Fruit fly (Drosophila melanogaster) whole organism, embryonic: ENCODE results near the gene CG42763.

Experiments used
- Bteb2 ChIP-seq: fragments of 200-800 bp; sonication (Bioruptor generic); optimal IDR thresholded peaks from 2 replicates; lab custom pipeline; 2016; ENCODE audit warnings: missing biosample characterization, missing genetic modification characterization
- CG12104 ChIP-seq: fragments of 200-800 bp; sonication (Bioruptor generic); optimal IDR thresholded peaks from 3 replicates; lab custom pipeline; 2016; ENCODE audit warnings: missing biosample characterization, missing genetic modification characterization
- CG15073 ChIP-seq: fragments of 200-800 bp; sonication (Bioruptor generic); optimal IDR thresholded peaks from 2 replicates; lab custom pipeline; 2016; ENCODE audit warnings: missing biosample characterization, missing genetic modification characterization
- CG15269 ChIP-seq: fragments of 200-800 bp; sonication (Bioruptor generic); optimal IDR thresholded peaks from 2 replicates; lab custom pipeline; 2018; ENCODE audit warnings: missing biosample characterization, mild to moderate bottlenecking, missing genetic modification characterization, moderate library complexity
- CG1603 ChIP-seq: fragments of 200-800 bp; sonication (Bioruptor generic); optimal IDR thresholded peaks from 2 replicates; lab custom pipeline; 2019; ENCODE audit warnings: missing biosample characterization, mild to moderate bottlenecking, missing genetic modification characterization, moderate library complexity
- CG17361 ChIP-seq: fragments of 200-800 bp; sonication (Bioruptor generic); IDR thresholded peaks from 3 replicates; pipeline ENCODE4 v1.3.6; 2022; ENCODE audit warnings: missing biosample characterization, missing genetic modification characterization
- CG18011 ChIP-seq: fragments of 200-800 bp; sonication (Bioruptor generic); optimal IDR thresholded peaks from 2 replicates; lab custom pipeline; 2017; ENCODE audit warnings: missing biosample characterization, missing genetic modification characterization, mild to moderate bottlenecking, moderate library complexity, missing genotype
- CG18764 ChIP-seq: fragments of 200-800 bp; sonication (Bioruptor generic); optimal IDR thresholded peaks from 3 replicates; lab custom pipeline; 2016; ENCODE audit warnings: missing biosample characterization, missing genetic modification characterization
- CG2202 ChIP-seq: fragments of 200-800 bp; sonication (Bioruptor generic); optimal IDR thresholded peaks from 2 replicates; lab custom pipeline; 2018; ENCODE audit warnings: missing biosample characterization, mild to moderate bottlenecking, missing genetic modification characterization
- CG2678 ChIP-seq: fragments of 200-800 bp; sonication (Bioruptor generic); optimal IDR thresholded peaks from 3 replicates; lab custom pipeline; 2019; ENCODE audit warnings: missing biosample characterization, mild to moderate bottlenecking, missing genetic modification characterization, moderate library complexity
- CG3065 ChIP-seq: fragments of 200-800 bp; sonication (Bioruptor generic); optimal IDR thresholded peaks from 2 replicates; lab custom pipeline; 2016; ENCODE audit warnings: missing biosample characterization, missing genetic modification characterization
- CG31441 ChIP-seq: fragments of 200-800 bp; sonication (Bioruptor generic); IDR thresholded peaks from 2 replicates; pipeline ENCODE4 v1.3.6; 2022; ENCODE audit warnings: missing biosample characterization, missing genetic modification characterization
- CG3163 ChIP-seq: fragments of 200-800 bp; sonication (Bioruptor generic); optimal IDR thresholded peaks from 3 replicates; lab custom pipeline; 2016; ENCODE audit warnings: missing biosample characterization, missing genetic modification characterization
- CG4282 ChIP-seq: fragments of 200-800 bp; sonication (Bioruptor generic); optimal IDR thresholded peaks from 2 replicates; lab custom pipeline; 2016; ENCODE audit warnings: missing biosample characterization, missing genetic modification characterization
- CG5180 ChIP-seq: fragments of 200-800 bp; sonication (Bioruptor generic); optimal IDR thresholded peaks from 3 replicates; lab custom pipeline; 2017; ENCODE audit warnings: missing biosample characterization, missing genetic modification characterization, mild to moderate bottlenecking, moderate library complexity, missing genetic modification reagents
- CG5245 ChIP-seq: fragments of 200-800 bp; sonication (Bioruptor generic); optimal IDR thresholded peaks from 3 replicates; lab custom pipeline; 2016; ENCODE audit warnings: missing biosample characterization, missing genetic modification characterization
- CG6654 ChIP-seq: fragments of 200-800 bp; sonication (Bioruptor generic); optimal IDR thresholded peaks from 2 replicates; lab custom pipeline; 2017; ENCODE audit warnings: missing biosample characterization, mild to moderate bottlenecking, missing genetic modification characterization
- CG6813 ChIP-seq: fragments of 200-800 bp; sonication (Bioruptor generic); optimal IDR thresholded peaks from 2 replicates; lab custom pipeline; 2017; ENCODE audit warnings: missing biosample characterization, missing genetic modification characterization, mild to moderate bottlenecking, moderate library complexity, missing genetic modification reagents
- CG8924 ChIP-seq: fragments of 200-800 bp; optimal IDR thresholded peaks from 3 replicates; lab custom pipeline; 2019; ENCODE audit warnings: missing biosample characterization, mild to moderate bottlenecking, missing genetic modification characterization, moderate library complexity
- CG8944 ChIP-seq: fragments of 200-800 bp; sonication (Bioruptor generic); optimal IDR thresholded peaks from 3 replicates; lab custom pipeline; 2016; ENCODE audit warnings: missing biosample characterization, missing genetic modification characterization
- CG9215 ChIP-seq: fragments of 200-800 bp; sonication (Bioruptor generic); IDR thresholded peaks from 2 replicates; pipeline ENCODE4 v1.3.6; 2022; ENCODE audit warnings: missing biosample characterization, missing genetic modification characterization
- D ChIP-seq, 2 experiments: fragments of 200-800 bp in 1 of 2; fragments of >200 bp in 1 of 2; sonication (Bioruptor generic) in 1 of 2; optimal IDR thresholded peaks; 2 replicates in 1 of 2; 3 replicates in 1 of 2; lab custom pipeline; 2017; ENCODE audit warnings: mild to moderate bottlenecking in 1 of 2, missing biosample characterization in 1 of 2, missing genetic modification characterization in 1 of 2, missing genetic modification reagents in 1 of 2
- Dip3 ChIP-seq: fragments of 200-800 bp; sonication (Bioruptor generic); optimal IDR thresholded peaks from 3 replicates; lab custom pipeline; 2016; ENCODE audit warnings: missing biosample characterization, missing genetic modification characterization
- Doc3 ChIP-seq: fragments of 200-800 bp; sonication (Bioruptor generic); IDR thresholded peaks from 3 replicates; pipeline ENCODE4 v1.3.6; 2022; ENCODE audit warnings: missing biosample characterization, missing genetic modification characterization; ENCODE audit not compliant: partially characterized antibody
- ERR ChIP-seq: fragments of 200-800 bp; sonication (Bioruptor generic); optimal IDR thresholded peaks from 2 replicates; lab custom pipeline; 2016; ENCODE audit warnings: missing biosample characterization, missing genetic modification characterization
- Gsc ChIP-seq: fragments of 200-800 bp; sonication (Bioruptor generic); IDR thresholded peaks from 2 replicates; pipeline ENCODE4 v1.3.6; 2022; ENCODE audit warnings: missing biosample characterization, missing genetic modification characterization
- Hmr ChIP-seq: fragments of 200-800 bp; sonication (Bioruptor generic); optimal IDR thresholded peaks from 3 replicates; lab custom pipeline; 2017; ENCODE audit warnings: mild to moderate bottlenecking, missing biosample characterization, missing genetic modification reagents, missing genetic modification characterization
- Lpt ChIP-seq: fragments of >200 bp; optimal IDR thresholded peaks from 2 replicates; lab custom pipeline; 2018; ENCODE audit warnings: missing biosample characterization, missing genetic modification characterization
- Max ChIP-seq: fragments of 200-800 bp; sonication (Bioruptor generic); optimal IDR thresholded peaks from 2 replicates; lab custom pipeline; 2016; ENCODE audit warnings: missing biosample characterization, mild to moderate bottlenecking, missing genetic modification characterization
- Optix ChIP-seq: fragments of 200-800 bp; sonication (Bioruptor generic); IDR thresholded peaks from 3 replicates; pipeline ENCODE4 v1.3.6; 2022; ENCODE audit warnings: missing biosample characterization, missing genetic modification characterization
- Stat92E ChIP-seq, 3 experiments: fragments of >200 bp in 2 of 3; fragments of 200-800 bp in 1 of 3; sonication (Bioruptor generic) in 1 of 3; optimal IDR thresholded peaks; 2 replicates each; lab custom pipeline; 2017 to 2019; ENCODE audit warnings: missing biosample characterization in 3 of 3, missing genetic modification characterization in 3 of 3, mild to moderate bottlenecking in 1 of 3, moderate library complexity in 1 of 3
- Usf ChIP-seq: fragments of 200-800 bp; sonication (Bioruptor generic); optimal IDR thresholded peaks from 2 replicates; lab custom pipeline; 2017; ENCODE audit warnings: missing genotype, missing biosample characterization, missing genetic modification characterization
- ash1 ChIP-seq: fragments of 200-800 bp; sonication (Bioruptor generic); optimal IDR thresholded peaks from 2 replicates; lab custom pipeline; 2018; ENCODE audit warnings: missing biosample characterization, mild to moderate bottlenecking, missing genetic modification characterization
- ato ChIP-seq: fragments of 200-800 bp; sonication (Bioruptor generic); IDR thresholded peaks from 2 replicates; pipeline ENCODE4 v1.3.6; 2022; ENCODE audit warnings: missing biosample characterization, missing genetic modification characterization; ENCODE audit not compliant: partially characterized antibody
- ci ChIP-seq: fragments of 200-800 bp; sonication (Bioruptor generic); IDR thresholded peaks from 3 replicates; pipeline ENCODE4 v1.3.6; 2022; ENCODE audit warnings: missing biosample characterization, missing genetic modification characterization
- crc ChIP-seq: fragments of 200-800 bp; sonication (Bioruptor generic); optimal IDR thresholded peaks from 2 replicates; lab custom pipeline; 2016; ENCODE audit warnings: missing biosample characterization, missing genetic modification characterization
- danr ChIP-seq: fragments of 200-800 bp; sonication (Bioruptor generic); IDR thresholded peaks from 2 replicates; pipeline ENCODE4 v1.3.6; 2022; ENCODE audit warnings: missing biosample characterization, missing genetic modification characterization
- dmrt99B ChIP-seq: fragments of 200-800 bp; sonication (Bioruptor generic); optimal IDR thresholded peaks from 2 replicates; lab custom pipeline; 2018; ENCODE audit warnings: missing biosample characterization, mild to moderate bottlenecking, missing genetic modification characterization, moderate library complexity
- fd64A ChIP-seq: fragments of 200-800 bp; sonication (Bioruptor generic); optimal IDR thresholded peaks from 3 replicates; lab custom pipeline; 2018; ENCODE audit warnings: missing biosample characterization, mild to moderate bottlenecking, missing genetic modification characterization
- gcm2 ChIP-seq: fragments of 200-800 bp; sonication (Bioruptor generic); optimal IDR thresholded peaks from 2 replicates; lab custom pipeline; 2016; ENCODE audit warnings: missing biosample characterization, missing genetic modification characterization
- her ChIP-seq: fragments of 200-800 bp; sonication (Bioruptor generic); optimal IDR thresholded peaks from 2 replicates; lab custom pipeline; 2016; ENCODE audit warnings: missing biosample characterization, missing genetic modification characterization
- ken ChIP-seq: fragments of 200-800 bp; sonication (Bioruptor generic); IDR thresholded peaks from 3 replicates; pipeline ENCODE4 v1.3.6; 2022; ENCODE audit warnings: missing biosample characterization, missing genetic modification characterization
- kni ChIP-seq: fragments of 200-800 bp; sonication (Bioruptor generic); optimal IDR thresholded peaks from 3 replicates; lab custom pipeline; 2017; ENCODE audit warnings: mild to moderate bottlenecking, missing biosample characterization, missing genetic modification reagents, missing genetic modification characterization
- lmd ChIP-seq: fragments of 200-800 bp; sonication (Bioruptor generic); IDR thresholded peaks from 2 replicates; pipeline ENCODE4 v1.3.6; 2022; ENCODE audit warnings: missing biosample characterization, missing genetic modification characterization
- repo ChIP-seq: fragments of 200-800 bp; sonication (Bioruptor generic); optimal IDR thresholded peaks from 2 replicates; lab custom pipeline; 2016; ENCODE audit warnings: missing biosample characterization, missing genetic modification characterization
- slbo ChIP-seq: fragments of 200-800 bp; sonication (Bioruptor generic); IDR thresholded peaks from 2 replicates; pipeline ENCODE4 v1.3.6; 2022; ENCODE audit warnings: missing biosample characterization, missing genetic modification characterization
- slp2 ChIP-seq: fragments of 200-800 bp; sonication (Bioruptor generic); optimal IDR thresholded peaks from 2 replicates; lab custom pipeline; 2016; ENCODE audit warnings: missing biosample characterization, missing genetic modification characterization
- ssp ChIP-seq: fragments of 200-800 bp; sonication (Bioruptor generic); IDR thresholded peaks from 2 replicates; pipeline ENCODE4 v1.3.6; 2022; ENCODE audit warnings: missing biosample characterization, missing genetic modification characterization
- ttk ChIP-seq: fragments of 200-800 bp; sonication (Bioruptor generic); IDR thresholded peaks from 2 replicates; pipeline ENCODE4 v2.1.2; 2022; ENCODE audit warnings: missing biosample characterization, missing genetic modification characterization
- vvl ChIP-seq: fragments of 200-800 bp; sonication (Bioruptor generic); IDR thresholded peaks from 2 replicates; pipeline ENCODE4 v1.3.6; 2022; ENCODE audit warnings: missing biosample characterization, missing genetic modification characterization

CG42763 gene

DNA sequence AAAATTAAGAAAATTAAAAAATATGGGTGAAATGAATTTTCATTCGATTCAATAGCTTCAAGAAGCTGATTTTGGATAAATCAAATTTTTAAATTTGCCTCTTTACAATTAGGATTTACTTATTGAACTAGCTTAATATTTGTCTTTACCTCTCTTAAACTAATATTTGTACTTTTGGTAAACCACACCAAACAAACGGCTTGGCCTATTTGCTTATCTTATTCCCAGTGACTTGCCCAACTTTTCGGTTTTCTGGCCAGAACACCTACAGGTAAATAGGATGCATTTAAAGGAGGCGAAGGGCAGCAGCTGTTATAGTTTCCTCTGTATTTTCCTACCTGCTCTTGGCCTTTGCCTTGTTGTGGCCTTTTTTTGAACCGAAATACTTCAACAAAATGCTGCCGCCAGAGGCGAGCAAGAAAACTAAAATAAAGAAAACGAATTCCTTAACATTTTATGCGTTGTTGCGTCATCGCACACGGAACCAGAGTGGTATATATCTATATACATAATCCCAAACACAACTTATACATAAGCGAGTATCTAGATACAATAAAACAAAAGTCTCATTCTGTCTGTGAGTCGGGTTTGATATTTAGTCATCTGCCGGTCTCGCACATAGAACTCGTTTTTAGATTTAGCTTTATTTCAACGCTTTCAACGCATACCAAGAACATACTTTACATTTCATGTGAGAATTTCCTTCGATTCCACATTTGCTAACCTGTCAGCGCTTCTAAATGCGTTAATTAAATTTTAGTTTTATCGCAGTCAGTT is 21.1 kb upstream of the CG42763 start (continued):
- no peak for TF ChIP-seq CG31441 (GFP tag; lab: Robert Waterston, UW)
- no peak for TF ChIP-seq gcm2 (GFP tag; lab: Kevin White, UChicago)
- no peak for TF ChIP-seq Usf (GFP tag; lab: Kevin White, UChicago)
- no peak for TF ChIP-seq CG3065 (GFP tag; lab: Kevin White, UChicago)
- TF ChIP-seq fd64A (GFP tag; lab: Kevin White, UChicago): no peak
- TF ChIP-seq CG3163 (GFP tag; lab: Kevin White, UChicago): no peak
- TF ChIP-seq ken: no peak
- TF ChIP-seq Max (GFP tag; lab: Kevin White, UChicago): no peak
- TF ChIP-seq slp2 (GFP tag; lab: Kevin White, UChicago): no peak
- no peak for TF ChIP-seq D (optimal IDR thresholded peaks at IDR 0.05; lab: Kevin White, UChicago)
- peak; percentile 19 for TF ChIP-seq D (GFP tag; optimal IDR thresholded peaks at IDR 0.05; lab: Kevin White, UChicago)
- TF ChIP-seq Optix (GFP tag; lab: Robert Waterston, UW): no peak
- peak; percentile 12 for TF ChIP-seq CG2202 (tag; lab: Kevin White, UChicago)
- TF ChIP-seq Stat92E (GFP tag; optimal IDR thresholded peaks at IDR 0.05; lab: Kevin White, UChicago): no peak
- no peak for TF ChIP-seq Lpt (GFP tag; lab: Kevin White, UChicago)
- no peak for TF ChIP-seq ash1 (GFP tag; lab: Kevin White, UChicago)
- TF ChIP-seq CG8924 (tag; lab: Kevin White, UChicago): peak; percentile 55
- TF ChIP-seq Bteb2 (GFP tag; lab: Kevin White, UChicago): no peak
- TF ChIP-seq CG6813 (GFP tag; lab: Kevin White, UChicago): peak; percentile 57
- TF ChIP-seq CG15073 (GFP tag; lab: Kevin White, UChicago): no peak
- no peak for TF ChIP-seq Gsc (GFP tag; lab: Robert Waterston, UW)
- TF ChIP-seq ssp (GFP tag; lab: Robert Waterston, UW): no peak
- TF ChIP-seq Dip3 (GFP tag; lab: Kevin White, UChicago): no peak
- no peak for TF ChIP-seq Hmr (GFP tag; lab: Kevin White, UChicago)
- TF ChIP-seq CG9215 (GFP tag; lab: Robert Waterston, UW): no peak
- TF ChIP-seq CG12104 (GFP tag; lab: Kevin White, UChicago): no peak
- no peak for TF ChIP-seq lmd
- no peak for TF ChIP-seq vvl (GFP tag; lab: Robert Waterston, UW)
- TF ChIP-seq CG18764 (GFP tag; lab: Kevin White, UChicago): no peak
- TF ChIP-seq crc (GFP tag; lab: Kevin White, UChicago): no peak
- TF ChIP-seq kni (GFP tag; lab: Kevin White, UChicago): peak; percentile 28
- no peak for TF ChIP-seq CG5245
- TF ChIP-seq ci (GFP tag; lab: Robert Waterston, UW): no peak
- TF ChIP-seq CG5180 (GFP tag; lab: Kevin White, UChicago): no peak
- no peak for TF ChIP-seq ttk (GFP tag; lab: Robert Waterston, UW)
- TF ChIP-seq ERR: no peak
- no peak for TF ChIP-seq CG8944 (GFP tag; lab: Kevin White, UChicago)
- TF ChIP-seq dmrt99B (tag; lab: Kevin White, UChicago): no peak
- no peak for TF ChIP-seq slbo (GFP tag; lab: Robert Waterston, UW)
- TF ChIP-seq CG17361 (GFP tag; lab: Robert Waterston, UW): no peak
- TF ChIP-seq CG15269 (tag; lab: Kevin White, UChicago): peak; percentile 1
- no peak for TF ChIP-seq CG18011 (GFP tag; lab: Kevin White, UChicago)
- TF ChIP-seq Doc3 (GFP tag; lab: Robert Waterston, UW): no peak
- peak; percentile 19 for TF ChIP-seq CG1603 (tag; lab: Kevin White, UChicago)
- TF ChIP-seq ato: no peak
- TF ChIP-seq danr (GFP tag; lab: Robert Waterston, UW): no peak
- no peak for TF ChIP-seq repo
- peak; percentile 36 for TF ChIP-seq CG2678 (tag; lab: Kevin White, UChicago)
- TF ChIP-seq CG4282: no peak
- no peak for TF ChIP-seq her (GFP tag; lab: Kevin White, UChicago)
- TF ChIP-seq CG6654 (GFP tag; lab: Kevin White, UChicago): no peak
